Fruit fly (Drosophila melanogaster): ENCODE results near the gene ND-15.

The ND-15 gene

DNA sequence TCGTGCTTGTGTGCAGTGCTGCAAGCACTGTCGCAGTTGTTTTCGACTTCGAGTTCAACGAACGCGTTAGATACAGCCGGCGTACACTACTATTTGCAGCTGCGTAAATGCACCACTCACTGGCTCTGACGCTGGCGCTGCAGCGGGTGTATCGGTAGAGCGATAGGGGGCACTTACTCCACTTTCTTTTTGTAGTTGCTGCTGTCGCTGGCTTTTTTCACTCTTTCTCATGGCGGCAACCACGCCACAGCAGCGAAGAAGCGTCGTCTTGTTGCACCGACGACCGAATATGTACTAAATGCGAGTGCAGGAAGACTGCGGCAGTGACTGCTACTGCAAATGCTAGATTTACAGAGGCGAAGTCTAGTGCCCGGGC, 6.9 kb downstream of the ND-15 start, which contains the start of gene CG4822 (continued):
- TF ChIP-seq Hr3 (GFP tag; optimal IDR thresholded peaks at IDR 0.05) (no peak), ken (GFP tag; IDR thresholded peaks at IDR 0.05) (0 out of 3 replicates have a peak, but pooled peaks have one; percentile 32), H15 (GFP tag; IDR thresholded peaks at IDR 0.05) (no peak), sim (GFP tag; IDR thresholded peaks at IDR 0.05) (no peak), CG9932 (GFP tag; IDR thresholded peaks at IDR 0.05) (no peak), NFAT (GFP tag; IDR thresholded peaks at IDR 0.05) (no peak), zfh1 (GFP tag; IDR thresholded peaks at IDR 0.05) (peak; percentile 30; the same call in 1 of the 3 replicates), B-H1 (GFP tag; IDR thresholded peaks at IDR 0.05) (no peak), CG4820 (GFP tag; optimal IDR thresholded peaks at IDR 0.05) (no peak), CG10462 (GFP tag; optimal IDR thresholded peaks at IDR 0.05) (no peak), Blimp-1 (GFP tag; optimal IDR thresholded peaks at IDR 0.05) (peak; percentile 32), CG14014 (GFP tag; IDR thresholded peaks at IDR 0.05) (no peak), dan (GFP tag; IDR thresholded peaks at IDR 0.05) (no peak), Chrac-16 (GFP tag; optimal IDR thresholded peaks at IDR 0.05) (no peak), Nf-YB (GFP tag; optimal IDR thresholded peaks at IDR 0.05) (no peak), dysf (GFP tag; IDR thresholded peaks at IDR 0.05) (no peak), CG11085 (GFP tag; IDR thresholded peaks at IDR 0.05) (0 out of 2 replicates have a peak, but pooled peaks have one; percentile 12), lola (GFP tag; optimal IDR thresholded peaks at IDR 0.05) (no peak), Hr51 (GFP tag; optimal IDR thresholded peaks at IDR 0.05) (no peak), esg (GFP tag; conservative IDR thresholded peaks at IDR 0.05) (no peak), D19A (tag; optimal IDR thresholded peaks at IDR 0.05) (no peak), MBD-R2 (GFP tag; IDR thresholded peaks at IDR 0.05) (no peak), Ravus (GFP tag; IDR thresholded peaks at IDR 0.05) (no peak), Drgx (GFP tag; IDR thresholded peaks at IDR 0.05) (no peak), CG1792 (GFP tag; optimal IDR thresholded peaks at IDR 0.05) (no peak), Oli (tag; optimal IDR thresholded peaks at IDR 0.05) (no peak), Mrtf (GFP tag; IDR thresholded peaks at IDR 0.05) (no peak), CG7786 (GFP tag; optimal IDR thresholded peaks at IDR 0.05) (no peak), phol (tag; optimal IDR thresholded peaks at IDR 0.05) (no peak), CG17328 (GFP tag; IDR thresholded peaks at IDR 0.05) (0 out of 2 replicates have a peak, but pooled peaks have one; percentile 15), CG12744 (GFP tag; optimal IDR thresholded peaks at IDR 0.05) (no peak), jumu (GFP tag; optimal IDR thresholded peaks at IDR 0.05) (no peak), CG30020 (tag; optimal IDR thresholded peaks at IDR 0.05) (no peak), CG7271 (tag; optimal IDR thresholded peaks at IDR 0.05) (no peak), sob (GFP tag; IDR thresholded peaks at IDR 0.05) (0 out of 2 replicates have a peak, but pooled peaks have one; percentile 36), ATbp (GFP tag; optimal IDR thresholded peaks at IDR 0.05) (peak; percentile 31), seq (GFP tag; IDR thresholded peaks at IDR 0.05) (no peak), chm (GFP tag; IDR thresholded peaks at IDR 0.05) (peak; percentile 32; the same call in 1 of the 2 replicates), MTF-1 (GFP tag; optimal IDR thresholded peaks at IDR 0.05; ENCODE audit: borderline replicate concordance) (no peak), sqz (GFP tag; optimal IDR thresholded peaks at IDR 0.05) (no peak), Six4 (GFP tag; optimal IDR thresholded peaks at IDR 0.05) (no peak), CG10979 (tag; optimal IDR thresholded peaks at IDR 0.05) (no peak), gce (GFP tag; IDR thresholded peaks at IDR 0.05) (no peak), Poxn (GFP tag; IDR thresholded peaks at IDR 0.05) (no peak), br (optimal IDR thresholded peaks at IDR 0.05) (no peak), cato (GFP tag; optimal IDR thresholded peaks at IDR 0.05; ENCODE audit: borderline replicate concordance) (no peak), CG7745 (tag; optimal IDR thresholded peaks at IDR 0.05) (no peak), btn (GFP tag; optimal IDR thresholded peaks at IDR 0.05) (no peak), CG17359 (tag; optimal IDR thresholded peaks at IDR 0.05) (no peak), CG6791 (GFP tag; IDR thresholded peaks at IDR 0.05; ENCODE audit: partially characterized antibody) (0 out of 3 replicates have a peak, but pooled peaks have one; percentile 6), bowl (GFP tag; IDR thresholded peaks at IDR 0.05) (no peak), CG15514 (GFP tag; optimal IDR thresholded peaks at IDR 0.05) (no peak), Sin3A (optimal IDR thresholded peaks at IDR 0.05) (no peak)
